Worm (Caenorhabditis elegans) whole organism, early embryonic: ENCODE measurements around the gene Y49G5B.1.

ENCODE experiments used
- ama-1 ChIP-seq: fragments of 150-350 bp; optimal IDR thresholded peaks from 2 replicates; lab custom pipeline; 2014
- sea-1 ChIP-seq: fragments of 200-800 bp; sonication (Bioruptor generic); conservative IDR thresholded peaks from 2 replicates; pipeline ENCODE4 v1.3.6; 2022; ENCODE audit warnings: missing genetic modification characterization, missing compliant biosample characterization
- tra-4 ChIP-seq: sonication (generic microtip); optimal IDR thresholded peaks from 2 replicates; lab custom pipeline; 2017; ENCODE audit warnings: missing genetic modification characterization, missing compliant biosample characterization

- TF ChIP-seq sea-1 (GFP tag; lab: Robert Waterston, UW) (no peak), ama-1 (no peak), tra-4 (tag; lab: Kevin White, UChicago) (no peak)
Measured at ce11 chrV:5225660-5226059, 2.5 kb downstream of the Y49G5B.1 start.
